Worm (Caenorhabditis elegans) whole organism, mixed stage, embryonic: Measurements from ENCODE around the gene ZK829.1.

Experiments
- M03D4.4 ChIP-seq: sonication (generic microtip); optimal IDR thresholded peaks from 2 replicates; lab custom pipeline; 2017; ENCODE audit warnings: mild to moderate bottlenecking, missing genetic modification characterization, missing compliant biosample characterization
- bed-3 ChIP-seq: fragments of 200-800 bp; sonication (Bioruptor generic); optimal IDR thresholded peaks from 3 replicates; lab custom pipeline; 2018; ENCODE audit warnings: mild to moderate bottlenecking, missing genetic modification characterization, moderate library complexity, missing compliant biosample characterization
- blmp-1 ChIP-seq: fragments of 150-350 bp; optimal IDR thresholded peaks from 2 replicates; lab custom pipeline; 2014; ENCODE audit warnings: missing biosample characterization, missing genetic modification characterization
- ceh-39 ChIP-seq: fragments of 150-350 bp; optimal IDR thresholded peaks from 2 replicates; lab custom pipeline; 2014; ENCODE audit warnings: missing biosample characterization, missing genetic modification characterization
- ceh-43 ChIP-seq: fragments of 200-800 bp; sonication (Bioruptor generic); optimal IDR thresholded peaks from 2 replicates; lab custom pipeline; 2018; ENCODE audit warnings: mild to moderate bottlenecking, missing genetic modification characterization, moderate library complexity, missing compliant biosample characterization
- ceh-83 ChIP-seq: fragments of 200-800 bp; sonication (Bioruptor generic); optimal IDR thresholded peaks from 2 replicates; lab custom pipeline; 2018; ENCODE audit warnings: mild to moderate bottlenecking, missing genetic modification characterization, missing compliant biosample characterization
- ces-1 ChIP-seq: fragments of 150-350 bp; optimal IDR thresholded peaks from 2 replicates; lab custom pipeline; 2014; ENCODE audit warnings: missing biosample characterization, missing genetic modification reagents, missing genetic modification characterization
- cnd-1 ChIP-seq: fragments of 200-800 bp; sonication (Bioruptor generic); optimal IDR thresholded peaks from 2 replicates; lab custom pipeline; 2018; ENCODE audit warnings: mild to moderate bottlenecking, missing genetic modification characterization, missing compliant biosample characterization
- elt-1 ChIP-seq: sonication (generic microtip); optimal IDR thresholded peaks from 2 replicates; lab custom pipeline; 2017; ENCODE audit warnings: missing genetic modification characterization, mild to moderate bottlenecking, missing compliant biosample characterization, antibody characterized with exemption, moderate library complexity, borderline replicate concordance; ENCODE audit not compliant: insufficient read depth
- elt-3 ChIP-seq: fragments of 150-350 bp; optimal IDR thresholded peaks from 2 replicates; lab custom pipeline; 2014; ENCODE audit warnings: missing biosample characterization, missing genetic modification characterization
- flh-1 ChIP-seq: fragments of 200-800 bp; sonication (Bioruptor generic); optimal IDR thresholded peaks from 2 replicates; lab custom pipeline; 2018; ENCODE audit warnings: mild to moderate bottlenecking, missing genetic modification characterization, moderate library complexity, missing compliant biosample characterization
- ham-2 ChIP-seq: fragments of 200-800 bp; sonication (Bioruptor generic); optimal IDR thresholded peaks from 2 replicates; lab custom pipeline; 2018; ENCODE audit warnings: mild to moderate bottlenecking, missing genetic modification characterization, missing compliant biosample characterization
- hlh-1 ChIP-seq: fragments of 150-350 bp; optimal IDR thresholded peaks from 2 replicates; lab custom pipeline; 2014; ENCODE audit warnings: missing biosample characterization, missing genetic modification reagents, missing genetic modification characterization
- lin-13 ChIP-seq: fragments of 150-350 bp; optimal IDR thresholded peaks from 2 replicates; lab custom pipeline; 2014; ENCODE audit warnings: missing biosample characterization, missing genetic modification characterization
- lin-32 ChIP-seq: fragments of 200-800 bp; sonication (Bioruptor generic); optimal IDR thresholded peaks from 2 replicates; lab custom pipeline; 2018; ENCODE audit warnings: mild to moderate bottlenecking, missing genetic modification characterization, missing compliant biosample characterization
- lsy-2 ChIP-seq: fragments of 150-350 bp; optimal IDR thresholded peaks from 2 replicates; lab custom pipeline; 2014; ENCODE audit warnings: missing biosample characterization, missing genetic modification characterization
- mab-5 ChIP-seq: fragments of 150-350 bp; optimal IDR thresholded peaks from 2 replicates; lab custom pipeline; 2014; ENCODE audit warnings: missing biosample characterization, missing genetic modification characterization
- mep-1 ChIP-seq: fragments of 150-350 bp; optimal IDR thresholded peaks from 2 replicates; lab custom pipeline; 2017; ENCODE audit warnings: missing biosample characterization, missing genetic modification reagents, missing genetic modification characterization, inconsistent platforms
- mls-2 ChIP-seq: sonication (generic microtip); optimal IDR thresholded peaks from 2 replicates; lab custom pipeline; 2016; ENCODE audit warnings: mild to moderate bottlenecking, missing genetic modification characterization, moderate library complexity, missing compliant biosample characterization
- nhr-12 ChIP-seq: fragments of 150-350 bp; optimal IDR thresholded peaks from 2 replicates; lab custom pipeline; 2014; ENCODE audit warnings: missing biosample characterization, missing genetic modification characterization
- nhr-2 ChIP-seq: fragments of 150-350 bp; optimal IDR thresholded peaks from 2 replicates; lab custom pipeline; 2014; ENCODE audit warnings: missing biosample characterization, missing genetic modification characterization
- nhr-237 ChIP-seq: fragments of 150-350 bp; optimal IDR thresholded peaks from 2 replicates; lab custom pipeline; 2014; ENCODE audit warnings: missing biosample characterization, missing genetic modification characterization
- nhr-28 ChIP-seq: fragments of 150-350 bp; optimal IDR thresholded peaks from 2 replicates; lab custom pipeline; 2014; ENCODE audit warnings: missing biosample characterization, missing genetic modification characterization
- pha-4 ChIP-seq: fragments of 150-350 bp; optimal IDR thresholded peaks from 2 replicates; lab custom pipeline; 2018; ENCODE audit warnings: missing biosample characterization, missing genetic modification reagents, missing genetic modification characterization
- sem-2 ChIP-seq: fragments of 200-800 bp; sonication (Bioruptor generic); optimal IDR thresholded peaks from 2 replicates; lab custom pipeline; 2018; ENCODE audit warnings: mild to moderate bottlenecking, missing genetic modification characterization, missing compliant biosample characterization
- sptf-1 ChIP-seq: sonication (generic microtip); optimal IDR thresholded peaks from 2 replicates; lab custom pipeline; 2017; ENCODE audit warnings: mild to moderate bottlenecking, missing genetic modification characterization, moderate library complexity, missing compliant biosample characterization
- unc-39 ChIP-seq: fragments of 150-350 bp; optimal IDR thresholded peaks from 2 replicates; lab custom pipeline; 2014; ENCODE audit warnings: missing biosample characterization, missing genetic modification characterization
- unc-62 ChIP-seq: fragments of 150-350 bp; optimal IDR thresholded peaks from 2 replicates; lab custom pipeline; 2014; ENCODE audit warnings: missing biosample characterization, missing genetic modification reagents, missing genetic modification characterization
- zip-8 ChIP-seq: fragments of 150-350 bp; optimal IDR thresholded peaks from 2 replicates; lab custom pipeline; 2014; ENCODE audit warnings: missing biosample characterization, missing genetic modification characterization

Gene ZK829.1

DNA sequence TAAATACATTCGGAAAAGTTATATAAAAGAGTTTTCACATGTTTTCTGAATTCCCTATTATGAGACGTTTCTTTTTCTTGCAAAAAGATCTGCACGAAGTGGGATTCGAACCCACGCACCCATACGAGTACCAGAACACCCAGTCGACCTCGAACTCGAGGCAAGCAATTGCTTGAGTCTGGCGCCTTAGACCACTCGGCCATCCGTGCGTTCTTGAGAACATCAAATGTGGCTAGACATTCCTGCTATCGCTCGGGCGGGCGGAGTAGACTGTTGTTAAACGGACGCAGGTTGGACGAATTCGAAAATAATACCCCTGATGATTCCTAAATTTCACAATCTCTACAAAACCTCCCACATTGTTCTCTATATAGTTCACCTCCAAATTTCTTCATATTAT lies 13.8 kb downstream of the ZK829.1 start (continued):
- TF ChIP-seq elt-3 (tag; lab: Kevin White, UChicago) (no peak), ces-1 (GFP tag; lab: Kevin White, UChicago) (no peak), nhr-237 (tag; lab: Kevin White, UChicago) (no peak), bed-3 (GFP tag; lab: Kevin White, UChicago) (no peak)

DNA sequence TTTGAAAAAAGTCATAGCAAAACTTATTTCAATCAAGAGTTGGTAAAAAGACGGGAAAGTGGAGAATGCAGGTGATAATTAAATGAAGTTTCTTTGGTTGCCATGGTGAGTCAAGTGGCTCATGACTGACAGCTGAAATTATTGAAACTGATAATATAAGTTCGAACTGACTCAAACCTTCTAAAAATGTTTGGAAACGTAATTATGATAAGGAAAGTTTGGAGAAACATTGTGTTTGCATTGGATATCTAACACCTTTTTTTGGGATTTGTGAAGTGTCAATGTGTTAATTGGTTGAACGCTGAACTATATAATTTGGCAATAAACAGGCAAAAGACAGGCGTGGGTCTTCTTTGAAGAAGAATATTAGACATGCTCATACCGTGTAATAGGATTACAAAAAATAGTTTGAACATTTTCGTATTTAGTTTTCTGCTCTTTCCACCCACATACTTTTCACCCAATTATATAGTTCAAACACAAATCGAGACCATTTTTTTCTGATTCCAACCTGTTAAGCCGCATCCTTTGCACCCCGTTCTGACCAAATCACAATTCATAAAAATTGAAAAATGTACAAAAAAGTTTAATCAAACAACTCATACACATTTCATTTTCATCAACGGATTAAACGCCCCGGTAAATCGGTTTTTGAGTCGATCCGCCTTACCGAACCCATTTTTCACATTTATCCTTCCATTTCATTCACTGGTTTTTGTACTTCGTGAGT lies 16.7 kb downstream of the ZK829.1 start, which contains the start of the genes srlf-33 and srlf-32:
Gene srlf-33 (minus strand): TSS at position 101 of the 730 bp plus-strand sequence.
Gene srlf-32 (plus strand): TSS at position 680 of the 730 bp plus-strand sequence.
- no peak for TF ChIP-seq ham-2 (GFP tag; lab: Kevin White, UChicago)
- no peak for TF ChIP-seq elt-1 (tag; lab: Kevin White, UChicago)
- no peak for TF ChIP-seq unc-39 (tag; lab: Kevin White, UChicago)
- no peak for TF ChIP-seq lin-13

- TF ChIP-seq nhr-12 (tag; lab: Kevin White, UChicago): no peak
- TF ChIP-seq pha-4: no peak
- TF ChIP-seq nhr-28: no peak
- TF ChIP-seq mep-1 (tag; lab: Kevin White, UChicago): no peak
- peak; percentile 32 for TF ChIP-seq nhr-2 (tag; lab: Kevin White, UChicago)
- TF ChIP-seq flh-1 (GFP tag; lab: Kevin White, UChicago): no peak
- TF ChIP-seq, all 35 proteins: peak for 1
Observed at ce11 chrIV:11924092-11924491, 18.1 kb downstream of the ZK829.1 start.

- TF ChIP-seq flh-1 (GFP tag; lab: Kevin White, UChicago) (no peak), lin-32 (GFP tag; lab: Kevin White, UChicago) (no peak), nhr-28 (no peak), hlh-1 (tag; lab: Kevin White, UChicago) (no peak), unc-62 (GFP tag; lab: Kevin White, UChicago) (no peak), ceh-83 (no peak), elt-1 (tag; lab: Kevin White, UChicago) (no peak), ham-2 (GFP tag; lab: Kevin White, UChicago) (no peak), cnd-1 (tag; lab: Kevin White, UChicago) (no peak), blmp-1 (tag; lab: Kevin White, UChicago) (no peak), zip-8 (no peak)
- TF ChIP-seq, all 35 proteins: peak for 0
Observed at ce11 chrIV:11923074-11923473, 19.1 kb downstream of the ZK829.1 start, which contains the start of gene srlf-31. TSS of gene srlf-31 (minus strand) at chrIV:11923174.

DNA sequence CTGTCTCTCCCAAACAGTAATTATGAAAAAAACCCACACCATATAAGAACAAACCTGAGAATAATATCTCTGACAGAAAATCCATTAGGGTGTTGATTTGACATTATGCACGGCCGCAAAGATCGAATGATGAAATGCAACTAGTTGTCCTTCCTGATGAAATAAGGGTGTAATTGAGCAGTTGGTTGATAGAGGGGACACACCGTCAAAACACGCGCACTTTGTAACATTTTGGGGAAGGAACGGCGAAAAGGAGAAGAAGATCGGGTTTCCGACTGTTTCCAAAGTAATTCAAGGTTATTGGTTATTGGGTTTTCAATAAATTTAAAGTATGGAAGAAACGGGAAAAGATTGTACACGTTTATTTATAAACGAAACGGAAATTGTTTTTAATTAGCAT lies 20.2 kb downstream of the ZK829.1 start, which contains the start of gene ZK822.1:
Gene ZK822.1 (minus strand): TSS at position 121 of the 400 bp plus-strand sequence.
- TF ChIP-seq hlh-1 (tag; lab: Kevin White, UChicago): peak; percentile 93
- no peak for TF ChIP-seq lsy-2
- peak; percentile 18 for TF ChIP-seq unc-62 (GFP tag; lab: Kevin White, UChicago)

DNA sequence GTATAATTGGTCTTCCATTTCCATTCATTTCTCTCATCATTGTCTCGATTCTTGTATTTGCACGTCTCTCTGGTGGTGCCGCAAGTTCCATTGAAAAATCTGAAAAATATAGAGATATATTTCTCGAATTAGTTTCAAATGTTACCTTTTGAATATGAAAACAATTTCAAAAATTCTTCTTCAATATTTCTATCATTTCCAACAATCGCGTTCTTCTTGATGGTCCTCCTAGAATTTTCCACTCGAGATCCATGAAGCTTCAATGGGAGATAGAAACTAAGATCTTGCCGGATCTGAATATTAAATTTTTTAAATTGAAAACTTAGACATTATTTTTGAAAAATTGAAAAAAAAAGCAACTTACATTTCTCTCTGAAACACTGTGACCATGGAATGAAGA lies 23.1 kb downstream of the ZK829.1 start:
- TF ChIP-seq cnd-1 (tag; lab: Kevin White, UChicago): no peak
- no peak for TF ChIP-seq elt-3 (tag; lab: Kevin White, UChicago)
- no peak for TF ChIP-seq nhr-28
- TF ChIP-seq mep-1 (tag; lab: Kevin White, UChicago): no peak
- no peak for TF ChIP-seq mls-2 (tag; lab: Kevin White, UChicago)
- no peak for TF ChIP-seq sem-2 (GFP tag; lab: Kevin White, UChicago)
- TF ChIP-seq mab-5 (tag; lab: Kevin White, UChicago): no peak
- no peak for TF ChIP-seq elt-1 (tag; lab: Kevin White, UChicago)
- TF ChIP-seq M03D4.4: no peak
- no peak for TF ChIP-seq bed-3 (GFP tag; lab: Kevin White, UChicago)
- TF ChIP-seq, all 35 proteins: peak for 0

ce11 chrIV:11917886-11918285 lies 24.3 kb downstream of the ZK829.1 start:
- TF ChIP-seq flh-1 (GFP tag; lab: Kevin White, UChicago) (no peak), nhr-12 (tag; lab: Kevin White, UChicago) (no peak), nhr-237 (tag; lab: Kevin White, UChicago) (no peak), mab-5 (tag; lab: Kevin White, UChicago) (no peak), ces-1 (GFP tag; lab: Kevin White, UChicago) (no peak), nhr-28 (no peak), ceh-43 (GFP tag; lab: Kevin White, UChicago) (no peak), ceh-39 (tag; lab: Kevin White, UChicago) (no peak), sptf-1 (tag; lab: Kevin White, UChicago) (no peak), lin-13 (no peak)
